Fruit fly (Drosophila melanogaster): ENCODE results near the gene CG15578.

CG15578 gene

dm6 chrX:4262661-4263060 is 15.1 kb downstream of the CG15578 start (continued):
- no peak for TF ChIP-seq prd (optimal IDR thresholded peaks at IDR 0.05)
- peak; percentile 76 for TF ChIP-seq prd (GFP tag; IDR thresholded peaks at IDR 0.05)
- TF ChIP-seq CG7556 (GFP tag; optimal IDR thresholded peaks at IDR 0.05), result peak; percentile 60
- no peak for TF ChIP-seq dimm (GFP tag; IDR thresholded peaks at IDR 0.05)
- TF ChIP-seq Opbp (GFP tag; IDR thresholded peaks at IDR 0.05; ENCODE audit: partially characterized antibody), result no peak
- TF ChIP-seq unpg (GFP tag; optimal IDR thresholded peaks at IDR 0.05), result peak; percentile 53
- TF ChIP-seq caup (GFP tag; optimal IDR thresholded peaks at IDR 0.05; ENCODE audit: severe bottlenecking), result peak; percentile 63
- TF ChIP-seq Fer3 (tag; optimal IDR thresholded peaks at IDR 0.05), result peak; percentile 64
- no peak for TF ChIP-seq br (optimal IDR thresholded peaks at IDR 0.05)
- no peak for TF ChIP-seq yki (optimal IDR thresholded peaks at IDR 0.05)
- TF ChIP-seq Dfd (GFP tag; optimal IDR thresholded peaks at IDR 0.05), result no peak
- TF ChIP-seq PHDP (tag; optimal IDR thresholded peaks at IDR 0.05), result peak; percentile 47
- no peak for TF ChIP-seq CG3163 (GFP tag; optimal IDR thresholded peaks at IDR 0.05)
- peak; percentile 26 for TF ChIP-seq CG9727 (GFP tag; optimal IDR thresholded peaks at IDR 0.05)
- TF ChIP-seq nom (GFP tag; optimal IDR thresholded peaks at IDR 0.05), result no peak
- peak; percentile 95 for TF ChIP-seq Ets65A (GFP tag)
- TF ChIP-seq CG6654 (GFP tag; optimal IDR thresholded peaks at IDR 0.05), result no peak
- 0 out of 2 replicates have a peak, but pooled peaks have one; percentile 12 for TF ChIP-seq vvl (GFP tag; IDR thresholded peaks at IDR 0.05)
- no peak for TF ChIP-seq B-H1 (GFP tag; IDR thresholded peaks at IDR 0.05)
- TF ChIP-seq CG9797 (GFP tag; optimal IDR thresholded peaks at IDR 0.05), result no peak
- TF ChIP-seq pb (GFP tag; optimal IDR thresholded peaks at IDR 0.05), result peak; percentile 5
- TF ChIP-seq Dad (GFP tag; optimal IDR thresholded peaks at IDR 0.05), result no peak
- TF ChIP-seq pnt (GFP tag; optimal IDR thresholded peaks at IDR 0.05), result peak; percentile 35
- TF ChIP-seq CG13296 (GFP tag; optimal IDR thresholded peaks at IDR 0.05), result peak; percentile 32
- no peak for TF ChIP-seq Lim3 (GFP tag; IDR thresholded peaks at IDR 0.05)
- TF ChIP-seq CG11456 (GFP tag; IDR thresholded peaks at IDR 0.05), result 0 out of 3 replicates have a peak, but pooled peaks have one; percentile 31
- peak; percentile 40 for TF ChIP-seq CG13624 (GFP tag; optimal IDR thresholded peaks at IDR 0.05)
- peak in 1 of 2 experiments; percentile 47 for TF ChIP-seq chif (GFP tag; optimal IDR thresholded peaks at IDR 0.05)
- TF ChIP-seq Kr (GFP tag; optimal IDR thresholded peaks at IDR 0.05), result no peak
- TF ChIP-seq phol (tag; optimal IDR thresholded peaks at IDR 0.05), result peak; percentile 41
- peak; percentile 44; the same call in 1 of the 2 replicates for TF ChIP-seq CG14441 (GFP tag; IDR thresholded peaks at IDR 0.05)
- peak; percentile 35 for TF ChIP-seq CG10147 (GFP tag; optimal IDR thresholded peaks at IDR 0.05)
- peak; percentile 70 for TF ChIP-seq CG2678 (tag; optimal IDR thresholded peaks at IDR 0.05)
- no peak for TF ChIP-seq chinmo (GFP tag; IDR thresholded peaks at IDR 0.05; ENCODE audit: partially characterized antibody)
- 0 out of 2 replicates have a peak, but pooled peaks have one; percentile 14 for TF ChIP-seq CG4730 (GFP tag; IDR thresholded peaks at IDR 0.05)
- TF ChIP-seq cad (GFP tag; optimal IDR thresholded peaks at IDR 0.05), result no peak
- TF ChIP-seq HLH4C (GFP tag; IDR thresholded peaks at IDR 0.05; ENCODE audit: partially characterized antibody), result no peak
- peak; percentile 51 for TF ChIP-seq CG9215 (GFP tag; IDR thresholded peaks at IDR 0.05)
- no peak for TF ChIP-seq tx (GFP tag; optimal IDR thresholded peaks at IDR 0.05)
- TF ChIP-seq lov (optimal IDR thresholded peaks at IDR 0.05), result no peak
- no peak for TF ChIP-seq lov (GFP tag; IDR thresholded peaks at IDR 0.05)
- TF ChIP-seq eyg (GFP tag; optimal IDR thresholded peaks at IDR 0.05), result peak; percentile 29
- 0 out of 2 replicates have a peak, but pooled peaks have one; percentile 18 for TF ChIP-seq CG4404 (GFP tag; IDR thresholded peaks at IDR 0.05)
- TF ChIP-seq Hand (GFP tag; optimal IDR thresholded peaks at IDR 0.05), result peak; percentile 32
- TF ChIP-seq Elba2 (GFP tag; optimal IDR thresholded peaks at IDR 0.05), result no peak
- TF ChIP-seq Hr3 (GFP tag; optimal IDR thresholded peaks at IDR 0.05), result peak; percentile 10
- no peak for TF ChIP-seq CG34422 (GFP tag; IDR thresholded peaks at IDR 0.05)
- peak; percentile 57 for TF ChIP-seq abd-A (tag; optimal IDR thresholded peaks at IDR 0.05)
- peak; percentile 5 for TF ChIP-seq CG16815 (GFP tag; optimal IDR thresholded peaks at IDR 0.05)
- TF ChIP-seq CG17328 (GFP tag; IDR thresholded peaks at IDR 0.05), result peak; percentile 44; the same call in 1 of the 2 replicates
- TF ChIP-seq ab (GFP tag; optimal IDR thresholded peaks at IDR 0.05), result no peak
- no peak for TF ChIP-seq gro (GFP tag; optimal IDR thresholded peaks at IDR 0.05)

Data from whole organism, embryonic.